Fruit fly (Drosophila melanogaster): ENCODE data around the gene Pcyt1.

- TF ChIP-seq Eip78C (GFP tag) (peak; percentile 57), OdsH (GFP tag; optimal IDR thresholded peaks at IDR 0.05) (no peak), CG15336 (GFP tag; IDR thresholded peaks at IDR 0.05) (no peak), Sox15 (GFP tag; optimal IDR thresholded peaks at IDR 0.05) (no peak), Blimp-1 (GFP tag; optimal IDR thresholded peaks at IDR 0.05) (no peak), net (GFP tag; optimal IDR thresholded peaks at IDR 0.05) (no peak), Sox102F (GFP tag; optimal IDR thresholded peaks at IDR 0.05) (peak; percentile 28), achi (GFP tag; optimal IDR thresholded peaks at IDR 0.05) (no peak), Ets21C (GFP tag; optimal IDR thresholded peaks at IDR 0.05) (no peak), Smox (GFP tag; optimal IDR thresholded peaks at IDR 0.05) (no peak), CG16779 (tag; optimal IDR thresholded peaks at IDR 0.05) (no peak)
These were observed 23.5 kb downstream of the Pcyt1 start, which contains the start of gene Tmep for dm6 chr3L:1569162-1569965.

All from whole organism, prepupa.